Worm (Caenorhabditis elegans): ENCODE results near the gene sre-4.

- TF ChIP-seq R02D3.7 (tag; optimal IDR thresholded peaks at IDR 0.05): no peak
- no peak for TF ChIP-seq nhr-11 (tag; optimal IDR thresholded peaks at IDR 0.05)
- no peak for TF ChIP-seq tbx-2 (tag; optimal IDR thresholded peaks at IDR 0.05)
- no peak for TF ChIP-seq nhr-25 (tag; optimal IDR thresholded peaks at IDR 0.05)
- no peak for TF ChIP-seq elt-1 (tag; optimal IDR thresholded peaks at IDR 0.05)
- TF ChIP-seq zag-1 (tag; optimal IDR thresholded peaks at IDR 0.05): no peak
- TF ChIP-seq unc-62 (GFP tag; optimal IDR thresholded peaks at IDR 0.05): no peak
- TF ChIP-seq nhr-237 (tag; optimal IDR thresholded peaks at IDR 0.05): no peak
- no peak for TF ChIP-seq elt-3 (tag; optimal IDR thresholded peaks at IDR 0.05)
These were observed 14.5 kb upstream of the sre-4 start, which contains the start of gene fat-4 for ce11 chrIV:9799129-9799528.
